Worm (Caenorhabditis elegans) whole organism, L4 larva: Measurements from ENCODE around the gene math-33.

ENCODE experiments used
- F26F4.8 ChIP-seq: fragments of 200-800 bp; sonication (Bioruptor generic); conservative IDR thresholded peaks from 2 replicates; pipeline ENCODE4 v1.3.6; 2022; ENCODE audit warnings: missing genetic modification characterization, missing compliant biosample characterization
- F49E8.2 ChIP-seq: sonication (generic microtip); optimal IDR thresholded peaks from 2 replicates; lab custom pipeline; 2016; ENCODE audit warnings: missing compliant biosample characterization, mild to moderate bottlenecking, missing genetic modification characterization, borderline replicate concordance
- T20F7.1 ChIP-seq: fragments of 200-800 bp; sonication (Bioruptor generic); optimal IDR thresholded peaks from 2 replicates; lab custom pipeline; 2018; ENCODE audit warnings: mild to moderate bottlenecking, missing genetic modification characterization, missing compliant biosample characterization
- ZK337.2 ChIP-seq: fragments of 200-800 bp; sonication (Bioruptor generic); IDR thresholded peaks from 2 replicates; pipeline ENCODE4 v1.3.6; 2022; ENCODE audit warnings: missing genetic modification reagents, missing genetic modification characterization, missing compliant biosample characterization
- aha-1 ChIP-seq: fragments of 150-350 bp; peaks from one replicate; lab custom pipeline; 2014; ENCODE audit warnings: missing biosample characterization, missing genetic modification characterization
- arid-1 ChIP-seq: fragments of 200-800 bp; sonication (Bioruptor generic); conservative IDR thresholded peaks from 2 replicates; pipeline ENCODE4 v1.3.6; 2022; ENCODE audit warnings: missing genetic modification reagents, missing genetic modification characterization, missing compliant biosample characterization
- ceh-20 ChIP-seq: fragments of 200-800 bp; sonication (Bioruptor generic); IDR thresholded peaks from 2 replicates; pipeline ENCODE4 v1.3.6; 2022; ENCODE audit warnings: missing genetic modification reagents, missing genetic modification characterization, missing compliant biosample characterization
- ceh-62 ChIP-seq: sonication (generic microtip); optimal IDR thresholded peaks from 2 replicates; lab custom pipeline; 2017; ENCODE audit warnings: missing biosample characterization, missing genetic modification characterization
- ctbp-1 ChIP-seq: fragments of 200-800 bp; sonication (Bioruptor generic); IDR thresholded peaks from 2 replicates; pipeline ENCODE4 v1.3.6; 2022; ENCODE audit warnings: missing genetic modification reagents, missing genetic modification characterization, missing compliant biosample characterization
- daf-12 ChIP-seq: fragments of 150-350 bp; optimal IDR thresholded peaks from 2 replicates; lab custom pipeline; 2014; ENCODE audit warnings: missing biosample characterization, missing genetic modification reagents, missing genetic modification characterization
- daf-16 ChIP-seq, 3 experiments: sonication (generic microtip); optimal IDR thresholded peaks; 2 replicates each; lab custom pipeline; 2016 to 2017; ENCODE audit warnings: missing genetic modification characterization in 3 of 3, missing genetic modification reagents in 3 of 3, mild to moderate bottlenecking in 2 of 3, missing compliant biosample characterization in 2 of 3, missing biosample characterization in 1 of 3, moderate library complexity in 1 of 3
- dmd-6 ChIP-seq: fragments of 200-800 bp; sonication (Bioruptor generic); IDR thresholded peaks from 2 replicates; pipeline ENCODE4 v1.3.6; 2022; ENCODE audit warnings: missing genetic modification reagents, missing genetic modification characterization, missing compliant biosample characterization
- dmd-8 ChIP-seq: fragments of 200-800 bp; sonication (Bioruptor generic); IDR thresholded peaks from 2 replicates; pipeline ENCODE4 v1.3.6; 2022; ENCODE audit warnings: missing genetic modification characterization, missing compliant biosample characterization
- dpl-1 ChIP-seq: fragments of 150-350 bp; optimal IDR thresholded peaks from 2 replicates; lab custom pipeline; 2014; ENCODE audit warnings: missing biosample characterization, missing genetic modification reagents, missing genetic modification characterization
- duxl-1 ChIP-seq: sonication (generic microtip); optimal IDR thresholded peaks from 2 replicates; lab custom pipeline; 2016; ENCODE audit warnings: mild to moderate bottlenecking, missing genetic modification characterization, moderate library complexity, missing compliant biosample characterization; ENCODE audit not compliant: poor library complexity
- dve-1 ChIP-seq: sonication (generic microtip); optimal IDR thresholded peaks from 2 replicates; lab custom pipeline; 2017; ENCODE audit warnings: antibody characterized with exemption, mild to moderate bottlenecking, missing genetic modification characterization, missing compliant biosample characterization; ENCODE audit not compliant: insufficient read depth
- egl-27 ChIP-seq: sonication (generic microtip); optimal IDR thresholded peaks from 3 replicates; lab custom pipeline; 2017; ENCODE audit warnings: missing biosample characterization, missing genetic modification reagents, missing genetic modification characterization
- lim-7 ChIP-seq: fragments of 200-800 bp; sonication (Bioruptor generic); IDR thresholded peaks from 2 replicates; pipeline ENCODE4 v1.3.6; 2022; ENCODE audit warnings: missing genetic modification characterization, missing compliant biosample characterization
- lin-29 ChIP-seq: fragments of 200-800 bp; sonication (Bioruptor generic); IDR thresholded peaks from 2 replicates; pipeline ENCODE4 v1.3.6; 2022; ENCODE audit warnings: missing genetic modification reagents, missing genetic modification characterization, missing compliant biosample characterization
- lin-39 ChIP-seq: fragments of 150-350 bp; optimal IDR thresholded peaks from 2 replicates; lab custom pipeline; 2014; ENCODE audit warnings: missing biosample characterization, missing genetic modification reagents, missing genetic modification characterization
- lir-3 ChIP-seq: sonication (generic microtip); optimal IDR thresholded peaks from 2 replicates; lab custom pipeline; 2016; ENCODE audit warnings: mild to moderate bottlenecking, missing genetic modification characterization, missing compliant biosample characterization
- madf-9 ChIP-seq: fragments of 200-800 bp; sonication (Bioruptor generic); conservative IDR thresholded peaks from 2 replicates; pipeline ENCODE4 v1.3.6; 2022; ENCODE audit warnings: missing genetic modification reagents, missing genetic modification characterization, missing compliant biosample characterization
- mdt-29 ChIP-seq: fragments of 200-800 bp; sonication (Bioruptor generic); IDR thresholded peaks from 2 replicates; pipeline ENCODE4 v1.3.6; 2022; ENCODE audit warnings: missing genetic modification reagents, missing genetic modification characterization, missing compliant biosample characterization
- mep-1 ChIP-seq: fragments of 150-350 bp; sonication (generic microtip); optimal IDR thresholded peaks from 3 replicates; lab custom pipeline; 2014; ENCODE audit warnings: missing biosample characterization, missing genetic modification characterization
- mxl-3 ChIP-seq: fragments of 200-800 bp; sonication (Bioruptor generic); optimal IDR thresholded peaks from 2 replicates; lab custom pipeline; 2018; ENCODE audit warnings: mild to moderate bottlenecking, missing genetic modification characterization, missing compliant biosample characterization
- nhr-10 ChIP-seq: fragments of 150-350 bp; optimal IDR thresholded peaks from 2 replicates; lab custom pipeline; 2014; ENCODE audit warnings: missing biosample characterization, missing genetic modification characterization
- nhr-11 ChIP-seq: fragments of 150-350 bp; optimal IDR thresholded peaks from 2 replicates; lab custom pipeline; 2014; ENCODE audit warnings: missing biosample characterization, missing genetic modification characterization
- nhr-111 ChIP-seq: fragments of 200-800 bp; sonication (Bioruptor generic); optimal IDR thresholded peaks from 2 replicates; lab custom pipeline; 2018; ENCODE audit warnings: mild to moderate bottlenecking, missing genetic modification characterization, missing compliant biosample characterization
- nhr-25 ChIP-seq: sonication (generic microtip); optimal IDR thresholded peaks from 2 replicates; lab custom pipeline; 2017; ENCODE audit warnings: missing genetic modification characterization, mild to moderate bottlenecking, missing compliant biosample characterization, antibody characterized with exemption, moderate library complexity, borderline replicate concordance; ENCODE audit not compliant: insufficient read depth
- nhr-42 ChIP-seq: fragments of 200-800 bp; sonication (Bioruptor generic); IDR thresholded peaks from 2 replicates; pipeline ENCODE4 v1.3.6; 2022; ENCODE audit warnings: missing genetic modification characterization, missing compliant biosample characterization
- nhr-6 ChIP-seq: fragments of 150-350 bp; optimal IDR thresholded peaks from 2 replicates; lab custom pipeline; 2014; ENCODE audit warnings: missing biosample characterization, missing genetic modification characterization
- nhr-76 ChIP-seq: fragments of 150-350 bp; optimal IDR thresholded peaks from 2 replicates; lab custom pipeline; 2014; ENCODE audit warnings: missing biosample characterization, missing genetic modification characterization
- nhr-77 ChIP-seq: fragments of 150-350 bp; optimal IDR thresholded peaks from 2 replicates; lab custom pipeline; 2014; ENCODE audit warnings: missing biosample characterization, missing genetic modification characterization
- pqm-1 ChIP-seq: sonication (generic microtip); optimal IDR thresholded peaks from 2 replicates; lab custom pipeline; 2017; ENCODE audit warnings: missing biosample characterization, missing genetic modification characterization
- rbr-2 ChIP-seq: sonication (generic microtip); optimal IDR thresholded peaks from 2 replicates; lab custom pipeline; 2016; ENCODE audit warnings: missing genotype, missing genetic modification characterization, missing compliant biosample characterization
- saeg-2 ChIP-seq: fragments of 200-800 bp; sonication (Bioruptor generic); IDR thresholded peaks from 2 replicates; pipeline ENCODE4 v1.3.6; 2022; ENCODE audit warnings: missing genetic modification reagents, missing genetic modification characterization, missing compliant biosample characterization
- set-16 ChIP-seq: fragments of 200-800 bp; sonication (Bioruptor generic); IDR thresholded peaks from 2 replicates; pipeline ENCODE4 v1.3.6; 2022; ENCODE audit warnings: missing genetic modification reagents, missing genetic modification characterization, missing compliant biosample characterization
- skn-1 ChIP-seq: fragments of 150-350 bp; optimal IDR thresholded peaks from 2 replicates; lab custom pipeline; 2014; ENCODE audit warnings: missing biosample characterization, missing genetic modification characterization
- spr-1 ChIP-seq: sonication (generic microtip); optimal IDR thresholded peaks from 2 replicates; lab custom pipeline; 2016; ENCODE audit warnings: mild to moderate bottlenecking, missing genetic modification characterization, missing compliant biosample characterization
- spr-3 ChIP-seq: fragments of 200-800 bp; sonication (Bioruptor generic); optimal IDR thresholded peaks from 2 replicates; lab custom pipeline; 2018; ENCODE audit warnings: mild to moderate bottlenecking, missing genetic modification characterization, missing compliant biosample characterization
- tra-1 ChIP-seq: fragments of 200-800 bp; sonication (Bioruptor generic); IDR thresholded peaks from 2 replicates; pipeline ENCODE4 v1.3.6; 2022; ENCODE audit warnings: missing genetic modification reagents, missing genetic modification characterization, missing compliant biosample characterization
- unc-39 ChIP-seq: sonication (generic microtip); optimal IDR thresholded peaks from 2 replicates; lab custom pipeline; 2017; ENCODE audit warnings: missing biosample characterization, missing genetic modification characterization
- unc-62 ChIP-seq, 3 experiments: fragments of 150-350 bp in 1 of 3; sonication (generic microtip); optimal IDR thresholded peaks in 2 of 3; peaks in 1 of 3; 1 replicate in 1 of 3; 2 replicates in 2 of 3; lab custom pipeline; 2014 to 2017; ENCODE audit warnings: missing biosample characterization in 3 of 3, missing genetic modification characterization in 3 of 3, missing genetic modification reagents in 3 of 3, missing genotype in 1 of 3
- vab-7 ChIP-seq: fragments of 200-800 bp; sonication (Bioruptor generic); IDR thresholded peaks from 2 replicates; pipeline ENCODE4 v1.3.6; 2022; ENCODE audit warnings: missing genetic modification reagents, missing genetic modification characterization, missing compliant biosample characterization
- zfp-2 ChIP-seq: sonication (generic microtip); optimal IDR thresholded peaks from 2 replicates; lab custom pipeline; 2016; ENCODE audit warnings: mild to moderate bottlenecking, missing genetic modification characterization, missing compliant biosample characterization
- zip-11 ChIP-seq: fragments of 200-800 bp; sonication (Bioruptor generic); IDR thresholded peaks from 2 replicates; pipeline ENCODE4 v1.3.6; 2022; ENCODE audit warnings: missing genetic modification characterization, missing compliant biosample characterization
- zip-2 ChIP-seq: fragments of 150-350 bp; optimal IDR thresholded peaks from 2 replicates; lab custom pipeline; 2014; ENCODE audit warnings: missing biosample characterization, missing genetic modification characterization
- ztf-11 ChIP-seq: fragments of 150-350 bp; optimal IDR thresholded peaks from 2 replicates; lab custom pipeline; 2014; ENCODE audit warnings: missing biosample characterization, missing genetic modification characterization

Gene math-33

DNA sequence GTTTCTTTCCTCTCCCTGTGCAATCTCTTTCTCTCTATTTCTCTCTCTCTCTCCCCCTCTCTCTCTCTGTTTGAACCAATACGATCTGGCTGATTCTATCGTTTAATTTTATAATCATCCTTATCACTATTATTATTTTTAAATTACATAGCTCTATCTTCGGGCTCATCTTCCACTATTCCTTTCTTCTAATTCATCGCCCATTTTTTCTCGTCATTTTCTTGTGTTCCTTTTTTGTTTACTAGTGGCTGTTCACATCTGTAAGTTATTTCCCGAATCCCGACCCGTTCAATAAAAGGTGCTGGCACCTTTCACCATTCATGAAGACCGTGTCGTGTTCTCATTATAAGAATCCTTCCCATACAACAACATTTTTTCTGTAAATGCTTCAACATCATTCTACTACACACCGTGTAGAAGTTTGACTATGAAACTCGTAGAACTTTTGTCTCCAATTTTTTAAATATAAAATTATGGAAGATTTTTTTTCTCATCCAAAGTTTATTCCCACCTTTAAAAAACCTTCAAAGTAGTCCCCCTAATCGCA is 4.5 kb downstream of the math-33 start (continued):
- TF ChIP-seq unc-62 (GFP tag; optimal IDR thresholded peaks at IDR 0.05 in 1 of 2; lab: Kevin White, UChicago) (no peak), unc-62 (tag; optimal IDR thresholded peaks at IDR 0.05; lab: Kevin White, UChicago) (no peak), dpl-1 (GFP tag; lab: Kevin White, UChicago) (no peak), T20F7.1 (GFP tag; lab: Kevin White, UChicago) (peak; percentile 32), nhr-76 (tag; lab: Kevin White, UChicago) (no peak), zfp-2 (no peak), ZK337.2 (GFP tag; lab: Robert Waterston, UW) (no peak), lin-39 (tag; lab: Kevin White, UChicago) (no peak), nhr-10 (tag; lab: Kevin White, UChicago) (no peak), vab-7 (GFP tag; lab: Robert Waterston, UW) (no peak), ztf-11 (tag; lab: Kevin White, UChicago) (no peak), skn-1 (no peak), nhr-25 (peak; percentile 14), zip-2 (tag; lab: Kevin White, UChicago) (no peak), zip-11 (GFP tag; lab: Robert Waterston, UW) (no peak), saeg-2 (GFP tag; lab: Robert Waterston, UW) (no peak), mdt-29 (GFP tag; lab: Robert Waterston, UW) (no peak), nhr-42 (no peak), unc-39 (tag; lab: Kevin White, UChicago) (no peak), arid-1 (GFP tag; lab: Robert Waterston, UW) (no peak), tra-1 (GFP tag; lab: Robert Waterston, UW) (0 out of 2 replicates have a peak, but pooled peaks have one; percentile 10), dve-1 (tag; lab: Kevin White, UChicago) (peak; percentile 5), F49E8.2 (no peak), ceh-20 (GFP tag; lab: Robert Waterston, UW) (no peak), pqm-1 (tag; lab: Kevin White, UChicago) (no peak), aha-1 (tag; lab: Kevin White, UChicago) (peak; percentile 84), lin-29 (GFP tag; lab: Robert Waterston, UW) (no peak), egl-27 (tag; lab: Kevin White, UChicago) (no peak), daf-16 (GFP tag; optimal IDR thresholded peaks at IDR 0.05; lab: Kevin White, UChicago) (peak in 1 of 2 experiments; percentile 14), daf-16 (tag; optimal IDR thresholded peaks at IDR 0.05; lab: Kevin White, UChicago) (peak; percentile 28), spr-3 (no peak), nhr-11 (no peak), lim-7 (GFP tag; lab: Robert Waterston, UW) (no peak), lir-3 (tag; lab: Kevin White, UChicago) (no peak), nhr-6 (tag; lab: Kevin White, UChicago) (no peak), mxl-3 (no peak), F26F4.8 (no peak), nhr-111 (GFP tag; lab: Kevin White, UChicago) (no peak), madf-9 (GFP tag; lab: Robert Waterston, UW) (no peak), spr-1 (no peak), dmd-8 (GFP tag; lab: Robert Waterston, UW) (no peak), rbr-2 (tag; lab: Kevin White, UChicago) (no peak), daf-12 (tag; lab: Kevin White, UChicago) (no peak), nhr-77 (peak; percentile 31), ctbp-1 (GFP tag; lab: Robert Waterston, UW) (no peak), dmd-6 (GFP tag; lab: Robert Waterston, UW) (no peak), ceh-62 (tag; lab: Kevin White, UChicago) (no peak), set-16 (GFP tag; lab: Robert Waterston, UW) (no peak), duxl-1 (tag; lab: Kevin White, UChicago) (no peak), mep-1 (tag; lab: Kevin White, UChicago) (no peak)
